Worm (Caenorhabditis elegans): ENCODE measurements around the gene grl-13.

- TF ChIP-seq nhr-76 (tag; optimal IDR thresholded peaks at IDR 0.05) (no peak), ces-1 (GFP tag; optimal IDR thresholded peaks at IDR 0.05) (no peak), lsy-2 (tag; optimal IDR thresholded peaks at IDR 0.05) (no peak), nhr-2 (tag; optimal IDR thresholded peaks at IDR 0.05) (no peak), mep-1 (tag; optimal IDR thresholded peaks at IDR 0.05) (no peak), unc-62 (GFP tag; optimal IDR thresholded peaks at IDR 0.05) (no peak), nhr-12 (tag; optimal IDR thresholded peaks at IDR 0.05) (no peak), ztf-11 (tag; optimal IDR thresholded peaks at IDR 0.05) (no peak), nhr-237 (tag; optimal IDR thresholded peaks at IDR 0.05) (no peak), unc-39 (tag; optimal IDR thresholded peaks at IDR 0.05) (no peak)
Measured at ce11 chrV:4384482-4384881, 20.1 kb upstream of the grl-13 start, which contains the start of gene F13A2.2.

Data from whole organism, mixed stage, embryonic.